Fruit fly (Drosophila melanogaster) whole organism, prepupa: ENCODE results near the gene CG4452.

Experiments
- CG16779 ChIP-seq: fragments of 200-800 bp; sonication (Bioruptor generic); optimal IDR thresholded peaks from 3 replicates; lab custom pipeline; 2017; ENCODE audit warnings: missing biosample characterization, mild to moderate bottlenecking, missing genetic modification characterization
- CG6854 ChIP-seq: fragments of 200-800 bp; sonication (Bioruptor generic); optimal IDR thresholded peaks from 2 replicates; lab custom pipeline; 2017; ENCODE audit warnings: missing biosample characterization, mild to moderate bottlenecking, missing genetic modification characterization
- CG8119 ChIP-seq: fragments of 200-800 bp; sonication (Bioruptor generic); IDR thresholded peaks from 3 replicates; pipeline ENCODE4 v1.3.6; 2022; ENCODE audit warnings: missing biosample characterization, missing genetic modification characterization
- Smox ChIP-seq: fragments of 200-800 bp; sonication (Bioruptor generic); optimal IDR thresholded peaks from 3 replicates; lab custom pipeline; 2016; ENCODE audit warnings: missing biosample characterization, missing genetic modification characterization
- Sox15 ChIP-seq: fragments of 200-800 bp; sonication (Bioruptor generic); optimal IDR thresholded peaks from 3 replicates; lab custom pipeline; 2016; ENCODE audit warnings: missing biosample characterization, missing genetic modification characterization
- vri ChIP-seq: fragments of 200-800 bp; sonication (Bioruptor generic); optimal IDR thresholded peaks from 3 replicates; lab custom pipeline; 2016; ENCODE audit warnings: missing biosample characterization, mild to moderate bottlenecking, missing genetic modification characterization

- TF ChIP-seq CG6854 (no peak), Smox (GFP tag; lab: Kevin White, UChicago) (no peak), vri (no peak), CG8119 (GFP tag; lab: Robert Waterston, UW) (no peak), CG16779 (tag; lab: Kevin White, UChicago) (no peak), Sox15 (GFP tag; lab: Kevin White, UChicago) (no peak)
These were observed 13.2 kb downstream of the CG4452 start for dm6 chr3L:9380344-9380849.
